Fruit fly (Drosophila melanogaster): ENCODE data around the gene CG7910.

- TF ChIP-seq pan (optimal IDR thresholded peaks at IDR 0.05), result no peak
- peak in 1 of 2 experiments; percentile 39 for TF ChIP-seq pan (GFP tag; optimal IDR thresholded peaks at IDR 0.05 in 1 of 2, IDR thresholded peaks at IDR 0.05 in 1 of 2)
- no peak for TF ChIP-seq NC2β (GFP tag; optimal IDR thresholded peaks at IDR 0.05)
- 0 out of 2 replicates have a peak, but pooled peaks have one; percentile 24 for TF ChIP-seq Taf1 (GFP tag; IDR thresholded peaks at IDR 0.05)
- 0 out of 3 replicates have a peak, but pooled peaks have one; percentile 29 for TF ChIP-seq otp (GFP tag; IDR thresholded peaks at IDR 0.05)
- TF ChIP-seq vnd (GFP tag; IDR thresholded peaks at IDR 0.05; ENCODE audit: partially characterized antibody), result no peak
- no peak for TF ChIP-seq her (GFP tag; optimal IDR thresholded peaks at IDR 0.05)
- no peak for TF ChIP-seq ci (GFP tag; IDR thresholded peaks at IDR 0.05)
- no peak for TF ChIP-seq sug (tag; optimal IDR thresholded peaks at IDR 0.05)
- TF ChIP-seq ftz-f1 (GFP tag; optimal IDR thresholded peaks at IDR 0.05), result no peak
- no peak for TF ChIP-seq pnt (GFP tag; optimal IDR thresholded peaks at IDR 0.05)
- no peak for TF ChIP-seq Rx (GFP tag; IDR thresholded peaks at IDR 0.05)
- TF ChIP-seq CG11723 (GFP tag; optimal IDR thresholded peaks at IDR 0.05), result no peak
Observed at dm6 chr3R:8072635-8073034, 14.4 kb upstream of the CG7910 start.
